Fruit fly (Drosophila melanogaster) whole organism, embryonic: ENCODE measurements around the gene alphaTub84B.

Experiments
- Atf-2 ChIP-seq: fragments of 200-800 bp; sonication (Bioruptor generic); optimal IDR thresholded peaks from 2 replicates; lab custom pipeline; 2016; ENCODE audit warnings: missing biosample characterization, missing genetic modification characterization
- CG11093 ChIP-seq: fragments of 200-800 bp; sonication (Bioruptor generic); IDR thresholded peaks from 3 replicates; pipeline ENCODE4 v1.3.6; 2022; ENCODE audit warnings: missing biosample characterization, missing genetic modification characterization
- CG12659 ChIP-seq: fragments of 200-800 bp; sonication (Bioruptor generic); optimal IDR thresholded peaks from 3 replicates; lab custom pipeline; 2017; ENCODE audit warnings: mild to moderate bottlenecking, missing biosample characterization, missing genetic modification reagents, missing genetic modification characterization
- CG13287 ChIP-seq: fragments of 200-800 bp; sonication (Bioruptor generic); IDR thresholded peaks from 2 replicates; pipeline ENCODE4 v1.3.6; 2022; ENCODE audit warnings: missing biosample characterization, missing genetic modification characterization; ENCODE audit not compliant: partially characterized antibody
- CG15011 ChIP-seq: fragments of 200-800 bp; sonication (Bioruptor generic); optimal IDR thresholded peaks from 3 replicates; lab custom pipeline; 2018; ENCODE audit warnings: missing biosample characterization, mild to moderate bottlenecking, missing genetic modification characterization
- CG2120 ChIP-seq: fragments of 200-800 bp; sonication (Bioruptor generic); optimal IDR thresholded peaks from 3 replicates; lab custom pipeline; 2016; ENCODE audit warnings: missing biosample characterization, missing genetic modification characterization
- CG32767 ChIP-seq: fragments of 200-800 bp; sonication (Bioruptor generic); IDR thresholded peaks from 2 replicates; pipeline ENCODE4 v1.3.6; 2022; ENCODE audit warnings: missing biosample characterization, missing genetic modification characterization
- CG33557 ChIP-seq: fragments of 200-800 bp; sonication (Bioruptor generic); optimal IDR thresholded peaks from 2 replicates; lab custom pipeline; 2019; ENCODE audit warnings: missing biosample characterization, mild to moderate bottlenecking, missing genetic modification characterization, moderate library complexity
- CG3847 ChIP-seq: fragments of 200-800 bp; sonication (Bioruptor generic); IDR thresholded peaks from 2 replicates; pipeline ENCODE4 v1.3.6; 2022; ENCODE audit warnings: missing biosample characterization, missing genetic modification characterization
- CG4617 ChIP-seq: fragments of 200-800 bp; sonication (Bioruptor generic); optimal IDR thresholded peaks from 3 replicates; lab custom pipeline; 2016; ENCODE audit warnings: missing biosample characterization, missing genetic modification characterization, borderline replicate concordance
- CG4707 ChIP-seq: fragments of 200-800 bp; sonication (Bioruptor generic); optimal IDR thresholded peaks from 2 replicates; lab custom pipeline; 2018; ENCODE audit warnings: missing biosample characterization, mild to moderate bottlenecking, missing genetic modification characterization, moderate library complexity
- CG7372 ChIP-seq: fragments of 200-800 bp; sonication (Bioruptor generic); IDR thresholded peaks from 2 replicates; pipeline ENCODE4 v1.3.6; 2022; ENCODE audit warnings: missing biosample characterization, missing genetic modification characterization
- CG9817 ChIP-seq: fragments of 200-800 bp; sonication (Bioruptor generic); optimal IDR thresholded peaks from 2 replicates; lab custom pipeline; 2018; ENCODE audit warnings: missing biosample characterization, mild to moderate bottlenecking, missing genetic modification characterization, moderate library complexity
- CrebB ChIP-seq: fragments of 200-800 bp; sonication (Bioruptor generic); optimal IDR thresholded peaks from 3 replicates; lab custom pipeline; 2018; ENCODE audit warnings: missing biosample characterization, mild to moderate bottlenecking, missing genetic modification characterization
- Dp ChIP-seq: fragments of 200-800 bp; sonication (Bioruptor generic); optimal IDR thresholded peaks from 2 replicates; lab custom pipeline; 2018; ENCODE audit warnings: missing biosample characterization, mild to moderate bottlenecking, missing genetic modification characterization, moderate library complexity
- E2f2 ChIP-seq: fragments of 200-800 bp; sonication (Bioruptor generic); IDR thresholded peaks from 2 replicates; pipeline ENCODE4 v1.3.6; 2022; ENCODE audit warnings: missing biosample characterization, missing genetic modification characterization
- GATAe ChIP-seq: fragments of 200-800 bp; sonication (Bioruptor generic); conservative IDR thresholded peaks from 2 replicates; pipeline ENCODE4 v1.3.6; 2022; ENCODE audit warnings: missing biosample characterization, missing genetic modification characterization
- Hey ChIP-seq: fragments of 200-800 bp; sonication (Bioruptor generic); optimal IDR thresholded peaks from 3 replicates; lab custom pipeline; 2018; ENCODE audit warnings: missing biosample characterization, mild to moderate bottlenecking, missing genetic modification characterization
- HmgZ ChIP-seq: fragments of 200-800 bp; sonication (Bioruptor generic); optimal IDR thresholded peaks from 2 replicates; lab custom pipeline; 2018; ENCODE audit warnings: missing biosample characterization, mild to moderate bottlenecking, missing genetic modification characterization
- Myb ChIP-seq: fragments of 200-800 bp; sonication (Bioruptor generic); optimal IDR thresholded peaks from 2 replicates; lab custom pipeline; 2016; ENCODE audit warnings: missing biosample characterization, missing genetic modification characterization
- Oli ChIP-seq: fragments of 200-800 bp; sonication (Bioruptor generic); optimal IDR thresholded peaks from 2 replicates; lab custom pipeline; 2018; ENCODE audit warnings: missing biosample characterization, mild to moderate bottlenecking, missing genetic modification characterization, moderate library complexity
- Opbp ChIP-seq: fragments of 200-800 bp; sonication (Bioruptor generic); IDR thresholded peaks from 3 replicates; pipeline ENCODE4 v1.3.6; 2022; ENCODE audit warnings: missing biosample characterization, missing genetic modification characterization; ENCODE audit not compliant: partially characterized antibody
- Rfx ChIP-seq: fragments of 200-800 bp; sonication (Bioruptor generic); IDR thresholded peaks from 2 replicates; pipeline ENCODE4 v1.3.6; 2022; ENCODE audit warnings: missing biosample characterization, missing genetic modification characterization
- Usf ChIP-seq: fragments of 200-800 bp; sonication (Bioruptor generic); optimal IDR thresholded peaks from 2 replicates; lab custom pipeline; 2017; ENCODE audit warnings: missing genotype, missing biosample characterization, missing genetic modification characterization
- YL-1 ChIP-seq: fragments of 200-800 bp; sonication (Bioruptor generic); optimal IDR thresholded peaks from 3 replicates; lab custom pipeline; 2017; ENCODE audit warnings: missing biosample characterization, mild to moderate bottlenecking, missing genetic modification characterization
- amos ChIP-seq: fragments of 200-800 bp; sonication (Bioruptor generic); IDR thresholded peaks from 2 replicates; pipeline ENCODE4 v1.3.6; 2022; ENCODE audit warnings: missing biosample characterization, missing genetic modification characterization; ENCODE audit not compliant: partially characterized antibody
- ap ChIP-seq: fragments of 200-800 bp; sonication (Bioruptor generic); IDR thresholded peaks from 2 replicates; pipeline ENCODE4 v1.3.6; 2022; ENCODE audit warnings: missing biosample characterization, missing genetic modification characterization
- ara ChIP-seq: fragments of 200-800 bp; sonication (Bioruptor generic); IDR thresholded peaks from 2 replicates; pipeline ENCODE4 v1.3.6; 2022; ENCODE audit warnings: missing biosample characterization, missing genetic modification characterization
- az2 ChIP-seq: fragments of 200-800 bp; sonication (Bioruptor generic); optimal IDR thresholded peaks from 3 replicates; lab custom pipeline; 2016; ENCODE audit warnings: missing biosample characterization, missing genetic modification characterization
- cg ChIP-seq: fragments of 200-800 bp; sonication (Bioruptor generic); optimal IDR thresholded peaks from 3 replicates; lab custom pipeline; 2019; ENCODE audit warnings: missing biosample characterization, mild to moderate bottlenecking, missing genetic modification characterization, moderate library complexity
- dmrt11E ChIP-seq: fragments of 200-800 bp; sonication (Bioruptor generic); optimal IDR thresholded peaks from 3 replicates; lab custom pipeline; 2018; ENCODE audit warnings: missing biosample characterization, mild to moderate bottlenecking, missing genetic modification characterization, moderate library complexity
- hkb ChIP-seq, 2 experiments: fragments of 200-800 bp in 1 of 2; fragments of >200 bp in 1 of 2; sonication (Bioruptor generic) in 1 of 2; IDR thresholded peaks in 1 of 2; optimal IDR thresholded peaks in 1 of 2; 2 replicates each; pipeline versions ENCODE4 v1.3.6 to Lab custom; 2017 to 2022; ENCODE audit warnings: missing biosample characterization in 1 of 2, missing genetic modification characterization in 1 of 2
- hth ChIP-seq: fragments of >200 bp; optimal IDR thresholded peaks from 2 replicates; lab custom pipeline; 2017; ENCODE audit warnings: inconsistent platforms
- mirr ChIP-seq: fragments of 200-800 bp; sonication (Bioruptor generic); optimal IDR thresholded peaks from 3 replicates; lab custom pipeline; 2018; ENCODE audit warnings: missing biosample characterization, mild to moderate bottlenecking, missing genetic modification characterization
- nom ChIP-seq: fragments of 200-800 bp; sonication (Bioruptor generic); optimal IDR thresholded peaks from 2 replicates; lab custom pipeline; 2017; ENCODE audit warnings: missing biosample characterization, missing genetic modification characterization, mild to moderate bottlenecking, moderate library complexity, missing genetic modification reagents
- p53 ChIP-seq: fragments of 200-800 bp; sonication (Bioruptor generic); optimal IDR thresholded peaks from 2 replicates; lab custom pipeline; 2016; ENCODE audit warnings: missing biosample characterization, missing genetic modification characterization
- pan ChIP-seq, 4 experiments: fragments of >200 bp in 3 of 4; fragments of 200-800 bp in 1 of 4; sonication (Bioruptor generic) in 1 of 4; optimal IDR thresholded peaks in 3 of 4; IDR thresholded peaks in 1 of 4; 2 replicates each; pipeline versions ENCODE4 v1.3.6 to Lab custom; 2017 to 2022; ENCODE audit warnings: missing biosample characterization in 2 of 4, missing genetic modification characterization in 2 of 4, mixed read lengths in 1 of 4
- pb ChIP-seq: fragments of 200-800 bp; sonication (Bioruptor generic); optimal IDR thresholded peaks from 3 replicates; lab custom pipeline; 2016; ENCODE audit warnings: missing biosample characterization, missing genetic modification characterization
- pita ChIP-seq: fragments of 200-800 bp; sonication (Bioruptor generic); optimal IDR thresholded peaks from 2 replicates; lab custom pipeline; 2017; ENCODE audit warnings: missing biosample characterization, mild to moderate bottlenecking, missing genetic modification characterization
- pzg ChIP-seq: fragments of 200-800 bp; sonication (Bioruptor generic); optimal IDR thresholded peaks from 3 replicates; lab custom pipeline; 2018; ENCODE audit warnings: missing biosample characterization, mild to moderate bottlenecking, missing genetic modification characterization, moderate library complexity
- ranshi ChIP-seq: fragments of 200-800 bp; sonication (Bioruptor generic); IDR thresholded peaks from 2 replicates; pipeline ENCODE4 v1.3.6; 2022; ENCODE audit warnings: missing biosample characterization, missing genetic modification characterization
- row ChIP-seq: fragments of 200-800 bp; sonication (Bioruptor generic); IDR thresholded peaks from 3 replicates; pipeline ENCODE4 v1.3.6; 2022; ENCODE audit warnings: missing biosample characterization, missing genetic modification characterization
- scrt ChIP-seq: fragments of 200-800 bp; sonication (Bioruptor generic); optimal IDR thresholded peaks from 2 replicates; lab custom pipeline; 2018; ENCODE audit warnings: missing biosample characterization, mild to moderate bottlenecking, missing genetic modification characterization, moderate library complexity
- sr ChIP-seq: fragments of 200-800 bp; sonication (Bioruptor generic); IDR thresholded peaks from 3 replicates; pipeline ENCODE4 v1.3.6; 2022; ENCODE audit warnings: missing biosample characterization, missing genetic modification characterization
- sug ChIP-seq: fragments of 200-800 bp; optimal IDR thresholded peaks from 2 replicates; lab custom pipeline; 2019; ENCODE audit warnings: missing biosample characterization, mild to moderate bottlenecking, missing genetic modification characterization, moderate library complexity
- unc-4 ChIP-seq: fragments of 200-800 bp; sonication (Bioruptor generic); IDR thresholded peaks from 2 replicates; pipeline ENCODE4 v1.3.6; 2022; ENCODE audit warnings: missing biosample characterization, missing genetic modification characterization; ENCODE audit not compliant: partially characterized antibody
- zfh1 ChIP-seq: fragments of 200-800 bp; sonication (Bioruptor generic); IDR thresholded peaks from 3 replicates; pipeline ENCODE4 v1.3.6; 2022; ENCODE audit warnings: missing biosample characterization, missing genetic modification characterization

alphaTub84B gene

dm6 chr3R:7083750-7084149 is 2.6 kb upstream of the alphaTub84B start:
- TF ChIP-seq nom (GFP tag; lab: Kevin White, UChicago), result peak; percentile 29
- TF ChIP-seq CG7372 (GFP tag; lab: Robert Waterston, UW), result no peak

dm6 chr3R:7085455-7085854 is 944 bp upstream of the alphaTub84B start:
- peak; percentile 34 for TF ChIP-seq nom (GFP tag; lab: Kevin White, UChicago)
- no peak for TF ChIP-seq Usf
- no peak for TF ChIP-seq hkb (optimal IDR thresholded peaks at IDR 0.05; lab: Kevin White, UChicago)
- no peak for TF ChIP-seq hkb (GFP tag; IDR thresholded peaks at IDR 0.05; lab: Robert Waterston, UW)
- 0 out of 3 replicates have a peak, but pooled peaks have one; percentile 27 for TF ChIP-seq row
- peak; percentile 4 for TF ChIP-seq YL-1 (GFP tag; lab: Kevin White, UChicago)
- TF ChIP-seq unc-4 (GFP tag; lab: Robert Waterston, UW), result no peak
- no peak for TF ChIP-seq CG2120 (GFP tag; lab: Kevin White, UChicago)
- peak; percentile 1 for TF ChIP-seq HmgZ
- TF ChIP-seq mirr (GFP tag; lab: Kevin White, UChicago), result peak; percentile 4
- 0 out of 3 replicates have a peak, but pooled peaks have one; percentile 3 for TF ChIP-seq Opbp (GFP tag; lab: Robert Waterston, UW)
- TF ChIP-seq scrt, result peak; percentile 21
- TF ChIP-seq cg (GFP tag; lab: Kevin White, UChicago), result peak; percentile 84
- TF ChIP-seq dmrt11E (tag; lab: Kevin White, UChicago), result no peak
- TF ChIP-seq pan (optimal IDR thresholded peaks at IDR 0.05; lab: Kevin White, UChicago), result no peak
- no peak for TF ChIP-seq pan (GFP tag; optimal IDR thresholded peaks at IDR 0.05 in 1 of 2, IDR thresholded peaks at IDR 0.05 in 1 of 2)
- 0 out of 2 replicates have a peak, but pooled peaks have one; percentile 35 for TF ChIP-seq CG3847 (GFP tag; lab: Robert Waterston, UW)
- no peak for TF ChIP-seq p53
- 0 out of 2 replicates have a peak, but pooled peaks have one; percentile 14 for TF ChIP-seq ara (GFP tag; lab: Robert Waterston, UW)
- TF ChIP-seq Atf-2 (GFP tag; lab: Kevin White, UChicago), result no peak
- peak; percentile 78 for TF ChIP-seq Dp (GFP tag; lab: Kevin White, UChicago)
- no peak for TF ChIP-seq amos
- TF ChIP-seq pita (GFP tag; lab: Kevin White, UChicago), result no peak
- TF ChIP-seq hth (lab: Kevin White, UChicago), result no peak
- no peak for TF ChIP-seq Hey
- TF ChIP-seq az2 (GFP tag; lab: Kevin White, UChicago), result no peak
- peak; percentile 74 for TF ChIP-seq sr (GFP tag; lab: Robert Waterston, UW)
- TF ChIP-seq CG13287 (GFP tag; lab: Robert Waterston, UW), result peak; percentile 22; the same call in 1 of the 2 replicates
- TF ChIP-seq CG11093 (GFP tag; lab: Robert Waterston, UW), result no peak
- TF ChIP-seq CrebB, result peak; percentile 0
- TF ChIP-seq pb (GFP tag; lab: Kevin White, UChicago), result no peak
- TF ChIP-seq CG15011 (GFP tag; lab: Kevin White, UChicago), result no peak
- TF ChIP-seq GATAe, result no peak
- TF ChIP-seq CG32767 (GFP tag; lab: Robert Waterston, UW), result peak; percentile 41; the same call in 1 of the 2 replicates
- no peak for TF ChIP-seq CG33557 (GFP tag; lab: Kevin White, UChicago)
- no peak for TF ChIP-seq Oli (tag; lab: Kevin White, UChicago)
- peak; percentile 28 for TF ChIP-seq CG4707 (GFP tag; lab: Kevin White, UChicago)
- peak; percentile 8 for TF ChIP-seq CG12659 (GFP tag; lab: Kevin White, UChicago)
- peak; percentile 5; the same call in 1 of the 3 replicates for TF ChIP-seq zfh1 (GFP tag; lab: Robert Waterston, UW)
- TF ChIP-seq ranshi (GFP tag; lab: Robert Waterston, UW), result peak; percentile 39; the same call in 1 of the 2 replicates
- TF ChIP-seq E2f2, result peak; percentile 84
- TF ChIP-seq sug (tag; lab: Kevin White, UChicago), result peak; percentile 10
- TF ChIP-seq pzg (GFP tag; lab: Kevin White, UChicago), result peak; percentile 39
- TF ChIP-seq ap (GFP tag; lab: Robert Waterston, UW), result no peak
- TF ChIP-seq Rfx (GFP tag; lab: Robert Waterston, UW), result 0 out of 2 replicates have a peak, but pooled peaks have one; percentile 33
- TF ChIP-seq CG9817 (tag; lab: Kevin White, UChicago), result no peak
- TF ChIP-seq CG4617 (GFP tag; lab: Kevin White, UChicago), result peak; percentile 24
- TF ChIP-seq Myb (GFP tag; lab: Kevin White, UChicago), result peak; percentile 80
